Worm (Caenorhabditis elegans) whole organism, late embryonic: ENCODE measurements around the gene srh-298.

ENCODE experiments used
- ceh-19 ChIP-seq: fragments of 200-800 bp; sonication (Bioruptor generic); optimal IDR thresholded peaks from 2 replicates; lab custom pipeline; 2018; ENCODE audit warnings: mild to moderate bottlenecking, missing genetic modification characterization, missing compliant biosample characterization
- dmd-4 ChIP-seq: sonication (generic microtip); optimal IDR thresholded peaks from 2 replicates; lab custom pipeline; 2016; ENCODE audit warnings: borderline replicate concordance, missing genetic modification characterization, missing compliant biosample characterization
- nhr-11 ChIP-seq: fragments of 150-350 bp; optimal IDR thresholded peaks from 2 replicates; lab custom pipeline; 2014; ENCODE audit warnings: missing biosample characterization, missing genetic modification characterization
- pag-3 ChIP-seq: sonication (generic microtip); optimal IDR thresholded peaks from 2 replicates; lab custom pipeline; 2016; ENCODE audit warnings: missing compliant biosample characterization, missing genetic modification characterization, borderline replicate concordance

- TF ChIP-seq dmd-4 (tag; lab: Kevin White, UChicago) (no peak), pag-3 (no peak), nhr-11 (no peak), ceh-19 (GFP tag; lab: Kevin White, UChicago) (no peak)
These were observed 8.6 kb upstream of the srh-298 start, which contains the start of gene srh-296 for ce11 chrV:17810053-17810452.
